Worm (Caenorhabditis elegans): Measurements from ENCODE around the gene rga-1.

ce11 chrII:11497365-11497764 is 32.7 kb downstream of the rga-1 start, which contains the start of gene B0334.5:
- no peak for TF ChIP-seq aly-1 (tag; optimal IDR thresholded peaks at IDR 0.05)
- no peak for TF ChIP-seq ama-1 (optimal IDR thresholded peaks at IDR 0.05)
- TF ChIP-seq flt-1 (GFP tag; IDR thresholded peaks at IDR 0.05): no peak
- no peak for TF ChIP-seq pes-1 (GFP tag; IDR thresholded peaks at IDR 0.05)
- no peak for TF ChIP-seq tbx-37 (GFP tag; conservative IDR thresholded peaks at IDR 0.05)
- TF ChIP-seq tbx-11 (GFP tag; IDR thresholded peaks at IDR 0.05): no peak
- no peak for TF ChIP-seq ets-7 (tag; optimal IDR thresholded peaks at IDR 0.05)
- no peak for TF ChIP-seq ceh-36 (tag; optimal IDR thresholded peaks at IDR 0.05)
- TF ChIP-seq B0310.2 (tag; optimal IDR thresholded peaks at IDR 0.05): no peak
- TF ChIP-seq F13C5.2 (tag; optimal IDR thresholded peaks at IDR 0.05): no peak
- no peak for TF ChIP-seq hmbx-1 (tag; optimal IDR thresholded peaks at IDR 0.05)
- TF ChIP-seq hnd-1 (tag; optimal IDR thresholded peaks at IDR 0.05): no peak

All from whole organism, early embryonic.